Fruit fly (Drosophila melanogaster) whole organism, embryonic: ENCODE results near the gene CG2120.
A peak's percentile ranks its signal among the peaks of the same experiment; 100 is the strongest.

Experiments
- Adf1 ChIP-seq: fragments of 200-800 bp; sonication (Bioruptor generic); IDR thresholded peaks from 2 replicates; pipeline ENCODE4 v1.3.6; 2022; ENCODE audit warnings: missing biosample characterization, missing genetic modification characterization
- Antp ChIP-seq: fragments of 200-800 bp; sonication (Bioruptor generic); optimal IDR thresholded peaks from 3 replicates; lab custom pipeline; 2016; ENCODE audit warnings: missing biosample characterization, missing genetic modification characterization
- Asciz ChIP-seq: fragments of 200-800 bp; sonication (Bioruptor generic); optimal IDR thresholded peaks from 2 replicates; lab custom pipeline; 2017; ENCODE audit warnings: missing biosample characterization, mild to moderate bottlenecking, missing genetic modification characterization, missing genetic modification reagents
- Bdp1 ChIP-seq: fragments of 200-800 bp; sonication (Bioruptor generic); optimal IDR thresholded peaks from 3 replicates; lab custom pipeline; 2016; ENCODE audit warnings: missing biosample characterization, missing genetic modification characterization
- CG10267 ChIP-seq: fragments of 200-800 bp; sonication (Bioruptor generic); optimal IDR thresholded peaks from 2 replicates; lab custom pipeline; 2018; ENCODE audit warnings: missing biosample characterization, mild to moderate bottlenecking, missing genetic modification characterization, moderate library complexity
- CG11723 ChIP-seq: fragments of 200-800 bp; sonication (Bioruptor generic); optimal IDR thresholded peaks from 2 replicates; lab custom pipeline; 2017; ENCODE audit warnings: missing biosample characterization, mild to moderate bottlenecking, missing genetic modification characterization
- CG12071 ChIP-seq: fragments of 200-800 bp; sonication (Bioruptor generic); optimal IDR thresholded peaks from 3 replicates; lab custom pipeline; 2018; ENCODE audit warnings: missing biosample characterization, mild to moderate bottlenecking, missing genetic modification characterization
- CG12104 ChIP-seq: fragments of 200-800 bp; sonication (Bioruptor generic); optimal IDR thresholded peaks from 3 replicates; lab custom pipeline; 2016; ENCODE audit warnings: missing biosample characterization, missing genetic modification characterization
- CG12219 ChIP-seq: fragments of 200-800 bp; sonication (Bioruptor generic); optimal IDR thresholded peaks from 3 replicates; lab custom pipeline; 2018; ENCODE audit warnings: missing biosample characterization, mild to moderate bottlenecking, missing genetic modification characterization
- CG13424 ChIP-seq: fragments of 200-800 bp; sonication (Bioruptor generic); optimal IDR thresholded peaks from 2 replicates; lab custom pipeline; 2019; ENCODE audit warnings: missing biosample characterization, mild to moderate bottlenecking, missing genetic modification characterization, moderate library complexity
- CG14860 ChIP-seq: fragments of 200-800 bp; sonication (Bioruptor generic); IDR thresholded peaks from 3 replicates; pipeline ENCODE4 v1.3.6; 2022; ENCODE audit warnings: missing biosample characterization, missing genetic modification characterization; ENCODE audit not compliant: partially characterized antibody
- CG14965 ChIP-seq: fragments of 200-800 bp; sonication (Bioruptor generic); optimal IDR thresholded peaks from 2 replicates; lab custom pipeline; 2016; ENCODE audit warnings: missing biosample characterization, missing genetic modification characterization, borderline replicate concordance
- CG17328 ChIP-seq: fragments of 200-800 bp; sonication (Bioruptor generic); IDR thresholded peaks from 2 replicates; pipeline ENCODE4 v1.3.6; 2022; ENCODE audit warnings: missing biosample characterization, missing genetic modification characterization
- CG17359 ChIP-seq: fragments of 200-800 bp; sonication (Bioruptor generic); optimal IDR thresholded peaks from 3 replicates; lab custom pipeline; 2018; ENCODE audit warnings: missing biosample characterization, mild to moderate bottlenecking, missing genetic modification characterization, moderate library complexity
- CG17385 ChIP-seq: fragments of 200-800 bp; sonication (Bioruptor generic); optimal IDR thresholded peaks from 3 replicates; lab custom pipeline; 2018; ENCODE audit warnings: missing biosample characterization, mild to moderate bottlenecking, missing genetic modification characterization
- CG2678 ChIP-seq: fragments of 200-800 bp; sonication (Bioruptor generic); optimal IDR thresholded peaks from 3 replicates; lab custom pipeline; 2019; ENCODE audit warnings: missing biosample characterization, mild to moderate bottlenecking, missing genetic modification characterization, moderate library complexity
- CG31365 ChIP-seq: fragments of 200-800 bp; sonication (Bioruptor generic); optimal IDR thresholded peaks from 2 replicates; lab custom pipeline; 2018; ENCODE audit warnings: missing biosample characterization, mild to moderate bottlenecking, missing genetic modification characterization
- CG43689 ChIP-seq: fragments of 200-800 bp; sonication (Bioruptor generic); IDR thresholded peaks from 2 replicates; pipeline ENCODE4 v1.3.6; 2022; ENCODE audit warnings: missing biosample characterization, missing genetic modification characterization
- CG6254 ChIP-seq: fragments of 200-800 bp; sonication (Bioruptor generic); optimal IDR thresholded peaks from 3 replicates; lab custom pipeline; 2017; ENCODE audit warnings: mild to moderate bottlenecking, missing biosample characterization, missing genetic modification reagents, missing genetic modification characterization
- CG8924 ChIP-seq: fragments of 200-800 bp; optimal IDR thresholded peaks from 3 replicates; lab custom pipeline; 2019; ENCODE audit warnings: missing biosample characterization, mild to moderate bottlenecking, missing genetic modification characterization, moderate library complexity
- CkIIα-i1 ChIP-seq: fragments of 200-800 bp; sonication (Bioruptor generic); IDR thresholded peaks from 2 replicates; pipeline ENCODE4 v1.3.6; 2022; ENCODE audit warnings: missing biosample characterization, missing genetic modification characterization
- Doc2 ChIP-seq: fragments of 200-800 bp; sonication (Bioruptor generic); IDR thresholded peaks from 2 replicates; pipeline ENCODE4 v1.3.6; 2022; ENCODE audit warnings: missing biosample characterization, missing genetic modification characterization
- Drgx ChIP-seq: fragments of 200-800 bp; sonication (Bioruptor generic); IDR thresholded peaks from 2 replicates; pipeline ENCODE4 v1.3.6; 2022; ENCODE audit warnings: missing biosample characterization, missing genetic modification characterization
- Hmr ChIP-seq: fragments of 200-800 bp; sonication (Bioruptor generic); optimal IDR thresholded peaks from 3 replicates; lab custom pipeline; 2017; ENCODE audit warnings: mild to moderate bottlenecking, missing biosample characterization, missing genetic modification reagents, missing genetic modification characterization
- Jarid2 ChIP-seq: fragments of 200-800 bp; sonication (Bioruptor generic); optimal IDR thresholded peaks from 3 replicates; lab custom pipeline; 2017; ENCODE audit warnings: mild to moderate bottlenecking, missing biosample characterization, missing genetic modification reagents, missing genetic modification characterization
- Rx ChIP-seq: fragments of 200-800 bp; sonication (Bioruptor generic); IDR thresholded peaks from 2 replicates; pipeline ENCODE4 v1.3.6; 2022; ENCODE audit warnings: missing biosample characterization, missing genetic modification characterization
- Side ChIP-seq: fragments of 200-800 bp; sonication (Bioruptor generic); optimal IDR thresholded peaks from 2 replicates; lab custom pipeline; 2016; ENCODE audit warnings: missing biosample characterization, missing genetic modification characterization
- Six4 ChIP-seq: fragments of 200-800 bp; sonication (Bioruptor generic); optimal IDR thresholded peaks from 2 replicates; lab custom pipeline; 2016; ENCODE audit warnings: missing biosample characterization, missing genetic modification characterization
- az2 ChIP-seq: fragments of 200-800 bp; sonication (Bioruptor generic); optimal IDR thresholded peaks from 3 replicates; lab custom pipeline; 2016; ENCODE audit warnings: missing biosample characterization, missing genetic modification characterization
- bbx ChIP-seq: fragments of 200-800 bp; sonication (Bioruptor generic); IDR thresholded peaks from 2 replicates; pipeline ENCODE4 v1.3.6; 2022; ENCODE audit warnings: missing biosample characterization, missing genetic modification characterization; ENCODE audit not compliant: partially characterized antibody
- bigmax ChIP-seq: fragments of 200-800 bp; sonication (Bioruptor generic); optimal IDR thresholded peaks from 2 replicates; lab custom pipeline; 2018; ENCODE audit warnings: missing biosample characterization, mild to moderate bottlenecking, missing genetic modification characterization
- chinmo ChIP-seq: fragments of 200-800 bp; sonication (Bioruptor generic); IDR thresholded peaks from 4 replicates; pipeline ENCODE4 v1.3.6; 2022; ENCODE audit warnings: missing biosample characterization, missing genetic modification characterization; ENCODE audit not compliant: partially characterized antibody
- crp ChIP-seq, 2 experiments: fragments of 200-800 bp; sonication (Bioruptor generic); optimal IDR thresholded peaks; 2 replicates in 1 of 2; 3 replicates in 1 of 2; lab custom pipeline; 2017; ENCODE audit warnings: missing biosample characterization in 2 of 2, missing genetic modification characterization in 2 of 2, mild to moderate bottlenecking in 1 of 2, moderate library complexity in 1 of 2
- dysf ChIP-seq: fragments of 200-800 bp; sonication (Bioruptor generic); IDR thresholded peaks from 3 replicates; pipeline ENCODE4 v1.3.6; 2022; ENCODE audit warnings: missing biosample characterization, missing genetic modification characterization
- eve ChIP-seq, 2 experiments: fragments of >200 bp; optimal IDR thresholded peaks; 2 replicates each; lab custom pipeline; 2017; ENCODE audit warnings: missing biosample characterization in 2 of 2, missing genetic modification characterization in 2 of 2
- fd3F ChIP-seq: fragments of 200-800 bp; sonication (Bioruptor generic); optimal IDR thresholded peaks from 2 replicates; lab custom pipeline; 2018; ENCODE audit warnings: missing biosample characterization, mild to moderate bottlenecking, missing genetic modification characterization, moderate library complexity
- gem ChIP-seq: fragments of 200-800 bp; sonication (Bioruptor generic); optimal IDR thresholded peaks from 2 replicates; lab custom pipeline; 2019; ENCODE audit warnings: missing biosample characterization, mild to moderate bottlenecking, missing genetic modification characterization, moderate library complexity
- gsb-n ChIP-seq: fragments of 200-800 bp; sonication (Bioruptor generic); optimal IDR thresholded peaks from 3 replicates; lab custom pipeline; 2018; ENCODE audit warnings: missing biosample characterization, mild to moderate bottlenecking, missing genetic modification characterization
- lab ChIP-seq: fragments of 200-800 bp; sonication (Bioruptor generic); optimal IDR thresholded peaks from 3 replicates; lab custom pipeline; 2017; ENCODE audit warnings: missing biosample characterization, missing genetic modification characterization, mild to moderate bottlenecking, moderate library complexity, missing genetic modification reagents
- luna ChIP-seq: fragments of 200-800 bp; sonication (Bioruptor generic); optimal IDR thresholded peaks from 2 replicates; lab custom pipeline; 2016; ENCODE audit warnings: missing biosample characterization, missing genetic modification characterization
- maf-S ChIP-seq: fragments of 200-800 bp; sonication (Bioruptor generic); optimal IDR thresholded peaks from 2 replicates; lab custom pipeline; 2016; ENCODE audit warnings: missing biosample characterization, missing genetic modification characterization
- mirr ChIP-seq: fragments of 200-800 bp; sonication (Bioruptor generic); optimal IDR thresholded peaks from 3 replicates; lab custom pipeline; 2018; ENCODE audit warnings: missing biosample characterization, mild to moderate bottlenecking, missing genetic modification characterization
- nmo ChIP-seq: fragments of 200-800 bp; sonication (Bioruptor generic); optimal IDR thresholded peaks from 2 replicates; lab custom pipeline; 2018; ENCODE audit warnings: missing biosample characterization, mild to moderate bottlenecking, missing genetic modification characterization, moderate library complexity
- pita ChIP-seq: fragments of 200-800 bp; sonication (Bioruptor generic); optimal IDR thresholded peaks from 2 replicates; lab custom pipeline; 2017; ENCODE audit warnings: missing biosample characterization, mild to moderate bottlenecking, missing genetic modification characterization
- repo ChIP-seq: fragments of 200-800 bp; sonication (Bioruptor generic); optimal IDR thresholded peaks from 2 replicates; lab custom pipeline; 2016; ENCODE audit warnings: missing biosample characterization, missing genetic modification characterization
- sens-2 ChIP-seq: fragments of 200-800 bp; sonication (Bioruptor generic); IDR thresholded peaks from 2 replicates; pipeline ENCODE4 v1.3.6; 2022; ENCODE audit warnings: missing biosample characterization, missing genetic modification characterization
- sqz ChIP-seq: fragments of 200-800 bp; sonication (Bioruptor generic); optimal IDR thresholded peaks from 3 replicates; lab custom pipeline; 2018; ENCODE audit warnings: missing biosample characterization, mild to moderate bottlenecking, missing genetic modification characterization
- wor ChIP-seq: fragments of 200-800 bp; sonication (Bioruptor generic); IDR thresholded peaks from 2 replicates; pipeline ENCODE4 v1.3.6; 2022; ENCODE audit warnings: missing biosample characterization, missing genetic modification characterization

Gene CG2120

dm6 chrX:8129204-8129997 lies 6.2 kb upstream of the CG2120 start, which contains the start of gene CG2116 (continued):
- TF ChIP-seq maf-S (no peak), gsb-n (no peak), CG31365 (tag; lab: Kevin White, UChicago) (no peak), Hmr (GFP tag; lab: Kevin White, UChicago) (no peak), Adf1 (GFP tag; lab: Robert Waterston, UW) (no peak), CG12104 (GFP tag; lab: Kevin White, UChicago) (no peak), pita (GFP tag; lab: Kevin White, UChicago) (no peak), dysf (GFP tag; lab: Robert Waterston, UW) (no peak), nmo (GFP tag; lab: Kevin White, UChicago) (peak; percentile 26), Doc2 (no peak), Bdp1 (GFP tag; lab: Kevin White, UChicago) (no peak), wor (GFP tag; lab: Robert Waterston, UW) (no peak), CG12071 (no peak), CG10267 (tag; lab: Kevin White, UChicago) (peak; percentile 37), lab (GFP tag; lab: Kevin White, UChicago) (no peak), chinmo (GFP tag; lab: Robert Waterston, UW) (peak; percentile 70), Rx (GFP tag; lab: Robert Waterston, UW) (no peak), CG8924 (tag; lab: Kevin White, UChicago) (no peak), repo (GFP tag; lab: Kevin White, UChicago) (no peak), CG11723 (GFP tag; lab: Kevin White, UChicago) (no peak), crp (GFP tag; optimal IDR thresholded peaks at IDR 0.05; lab: Kevin White, UChicago) (peak in 1 of 2 experiments; percentile 25), Drgx (GFP tag; lab: Robert Waterston, UW) (no peak), Side (no peak), CG14860 (peak; percentile 59; the same call in 1 of the 3 replicates), eve (GFP tag; optimal IDR thresholded peaks at IDR 0.05; lab: Kevin White, UChicago) (no peak), CG14965 (no peak), Six4 (GFP tag; lab: Kevin White, UChicago) (no peak), az2 (GFP tag; lab: Kevin White, UChicago) (no peak), luna (GFP tag; lab: Kevin White, UChicago) (no peak), CG12219 (no peak), Asciz (GFP tag; lab: Kevin White, UChicago) (no peak), Jarid2 (GFP tag; lab: Kevin White, UChicago) (no peak), sens-2 (GFP tag; lab: Robert Waterston, UW) (no peak), CG6254 (no peak), CG17385 (GFP tag; lab: Kevin White, UChicago) (no peak), CkIIα-i1 (no peak), mirr (GFP tag; lab: Kevin White, UChicago) (no peak), CG17328 (GFP tag; lab: Robert Waterston, UW) (no peak), CG43689 (GFP tag; lab: Robert Waterston, UW) (no peak), Antp (GFP tag; lab: Kevin White, UChicago) (no peak), CG13424 (tag; lab: Kevin White, UChicago) (no peak), bbx (GFP tag; lab: Robert Waterston, UW) (peak; percentile 63), bigmax (GFP tag; lab: Kevin White, UChicago) (no peak), CG2678 (no peak), fd3F (no peak), gem (tag; lab: Kevin White, UChicago) (no peak), sqz (peak; percentile 66), CG17359 (tag; lab: Kevin White, UChicago) (no peak)
